Worm (Caenorhabditis elegans) whole organism, young adult: Measurements from ENCODE around the gene fbxa-13.

Experiments
- F33H1.4 ChIP-seq: fragments of 200-800 bp; sonication (Bioruptor generic); IDR thresholded peaks from 2 replicates; pipeline ENCODE4 v1.3.6; 2022; ENCODE audit warnings: missing genetic modification reagents, missing genetic modification characterization, missing compliant biosample characterization
- K11D2.4 ChIP-seq: fragments of 200-800 bp; sonication (Bioruptor generic); IDR thresholded peaks from 2 replicates; pipeline ENCODE4 v1.3.6; 2022; ENCODE audit warnings: missing genetic modification reagents, missing genetic modification characterization, missing compliant biosample characterization
- K12H6.12 ChIP-seq: fragments of 200-800 bp; sonication (Bioruptor generic); optimal IDR thresholded peaks from 2 replicates; lab custom pipeline; 2018; ENCODE audit warnings: mild to moderate bottlenecking, missing genetic modification characterization, missing compliant biosample characterization
- T07F8.4 ChIP-seq: sonication (generic microtip); optimal IDR thresholded peaks from 2 replicates; lab custom pipeline; 2016; ENCODE audit warnings: mild to moderate bottlenecking, missing genetic modification characterization, moderate library complexity, missing compliant biosample characterization
- ZK185.1 ChIP-seq: sonication (generic microtip); optimal IDR thresholded peaks from 2 replicates; lab custom pipeline; 2016; ENCODE audit warnings: mild to moderate bottlenecking, missing genetic modification characterization, missing compliant biosample characterization; ENCODE audit not compliant: poor library complexity, severe bottlenecking
- akir-1 ChIP-seq: fragments of 200-800 bp; sonication (Bioruptor generic); optimal IDR thresholded peaks from 2 replicates; lab custom pipeline; 2018; ENCODE audit warnings: mild to moderate bottlenecking, missing genetic modification characterization, moderate library complexity, missing compliant biosample characterization
- ama-1 ChIP-seq, 3 experiments: fragments of 150-350 bp in 1 of 3; sonication (generic microtip) in 2 of 3; optimal IDR thresholded peaks; 2 replicates each; lab custom pipeline; 2014 to 2018; ENCODE audit warnings: missing biosample characterization in 2 of 3, missing genetic modification characterization in 2 of 3, missing genetic modification reagents in 2 of 3
- aptf-3 ChIP-seq: fragments of 200-800 bp; sonication (Bioruptor generic); IDR thresholded peaks from 2 replicates; pipeline ENCODE4 v1.3.6; 2022; ENCODE audit warnings: missing genetic modification characterization, missing compliant biosample characterization
- athp-1 ChIP-seq: sonication (generic microtip); optimal IDR thresholded peaks from 2 replicates; lab custom pipeline; 2017; ENCODE audit warnings: mild to moderate bottlenecking, missing genetic modification characterization, missing compliant biosample characterization
- bed-2 ChIP-seq: fragments of 200-800 bp; sonication (Bioruptor generic); IDR thresholded peaks from 2 replicates; pipeline ENCODE4 v1.3.6; 2022; ENCODE audit warnings: missing genetic modification reagents, missing genetic modification characterization, missing compliant biosample characterization
- ccch-3 ChIP-seq: fragments of 200-800 bp; sonication (Bioruptor generic); optimal IDR thresholded peaks from 2 replicates; lab custom pipeline; 2018; ENCODE audit warnings: mild to moderate bottlenecking, missing genetic modification characterization, missing compliant biosample characterization
- cebp-1 ChIP-seq, 2 experiments: fragments of 200-800 bp in 1 of 2; sonication (Bioruptor generic) in 1 of 2; sonication (generic microtip) in 1 of 2; IDR thresholded peaks in 1 of 2; optimal IDR thresholded peaks in 1 of 2; 2 replicates each; pipeline versions ENCODE4 v1.3.6 to Lab custom; 2017 to 2022; ENCODE audit warnings: missing compliant biosample characterization in 2 of 2, missing genetic modification characterization in 2 of 2, mild to moderate bottlenecking in 1 of 2, missing genetic modification reagents in 1 of 2, moderate library complexity in 1 of 2
- dpl-1 ChIP-seq: fragments of 150-350 bp; optimal IDR thresholded peaks from 2 replicates; lab custom pipeline; 2014; ENCODE audit warnings: missing biosample characterization, missing genetic modification reagents, missing genetic modification characterization
- efl-1 ChIP-seq: fragments of 150-350 bp; optimal IDR thresholded peaks from 2 replicates; lab custom pipeline; 2014; ENCODE audit warnings: missing biosample characterization, missing genetic modification reagents, missing genetic modification characterization
- fkh-3 ChIP-seq: sonication (generic microtip); optimal IDR thresholded peaks from 2 replicates; lab custom pipeline; 2016; ENCODE audit warnings: mild to moderate bottlenecking, missing genetic modification characterization, missing compliant biosample characterization
- hmg-1.2 ChIP-seq: fragments of 200-800 bp; sonication (Bioruptor generic); IDR thresholded peaks from 2 replicates; pipeline ENCODE4 v1.3.6; 2022; ENCODE audit warnings: missing genetic modification reagents, missing genetic modification characterization, missing compliant biosample characterization
- hmg-20 ChIP-seq: fragments of 200-800 bp; sonication (Bioruptor generic); IDR thresholded peaks from 2 replicates; pipeline ENCODE4 v1.3.6; 2022; ENCODE audit warnings: missing genetic modification reagents, missing genetic modification characterization, missing compliant biosample characterization
- hrde-1 ChIP-seq: sonication (generic microtip); optimal IDR thresholded peaks from 2 replicates; lab custom pipeline; 2016; ENCODE audit warnings: missing genetic modification characterization, mild to moderate bottlenecking, missing compliant biosample characterization, moderate library complexity, missing genotype, missing genetic modification reagents, borderline replicate concordance
- lir-1 ChIP-seq: fragments of 200-800 bp; sonication (Bioruptor generic); conservative IDR thresholded peaks from 2 replicates; pipeline ENCODE4 v1.3.6; 2022; ENCODE audit warnings: missing genetic modification reagents, missing genetic modification characterization, missing compliant biosample characterization
- mes-4 ChIP-seq: sonication (generic microtip); optimal IDR thresholded peaks from 2 replicates; lab custom pipeline; 2016; ENCODE audit warnings: missing genotype, missing genetic modification characterization, missing compliant biosample characterization
- nfya-1 ChIP-seq: sonication (generic microtip); optimal IDR thresholded peaks from 2 replicates; lab custom pipeline; 2017; ENCODE audit warnings: antibody characterized with exemption, missing compliant biosample characterization, missing genetic modification characterization, borderline replicate concordance; ENCODE audit not compliant: insufficient read depth
- nfyb-1 ChIP-seq: fragments of 200-800 bp; sonication (Bioruptor generic); IDR thresholded peaks from 2 replicates; pipeline ENCODE4 v1.3.6; 2022; ENCODE audit warnings: missing genetic modification reagents, missing genetic modification characterization, missing compliant biosample characterization
- pbrm-1 ChIP-seq: fragments of 200-800 bp; sonication (Bioruptor generic); IDR thresholded peaks from 2 replicates; pipeline ENCODE4 v1.3.6; 2022; ENCODE audit warnings: missing genetic modification reagents, missing genetic modification characterization, missing compliant biosample characterization
- xnd-1 ChIP-seq: sonication (generic microtip); optimal IDR thresholded peaks from 2 replicates; lab custom pipeline; 2016; ENCODE audit warnings: missing genotype, missing genetic modification reagents, missing genetic modification characterization, missing compliant biosample characterization
- ztf-22 ChIP-seq: fragments of 200-800 bp; sonication (Bioruptor generic); optimal IDR thresholded peaks from 2 replicates; lab custom pipeline; 2018; ENCODE audit warnings: mild to moderate bottlenecking, missing genetic modification characterization, moderate library complexity, missing compliant biosample characterization
- ztf-28 ChIP-seq: fragments of 200-800 bp; sonication (Bioruptor generic); IDR thresholded peaks from 2 replicates; pipeline ENCODE4 v1.3.6; 2022; ENCODE audit warnings: missing genetic modification reagents, missing genetic modification characterization, missing compliant biosample characterization

Gene fbxa-13

DNA sequence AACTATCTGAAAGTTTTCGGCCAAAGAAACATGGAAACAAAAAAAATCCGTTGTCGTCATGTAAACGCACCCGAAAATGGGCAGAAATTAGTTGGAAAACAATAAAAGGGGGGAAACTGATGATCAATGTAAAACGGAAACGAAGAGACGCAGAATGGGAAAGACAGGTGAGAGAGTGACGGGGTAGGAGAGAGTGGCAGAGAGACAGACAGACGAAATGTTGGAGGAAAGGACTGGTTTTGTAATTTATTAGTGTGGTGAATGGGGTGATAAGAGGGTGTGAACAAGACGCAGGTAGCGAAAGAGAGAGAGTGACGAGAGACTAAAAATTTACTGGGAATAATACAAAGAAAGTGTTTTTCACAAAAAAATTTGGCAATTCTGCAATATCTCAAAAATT lies 24.7 kb downstream of the fbxa-13 start (continued):
- TF ChIP-seq lir-1 (GFP tag; lab: Robert Waterston, UW) (peak; percentile 33; the same call in 1 of the 2 replicates), mes-4 (no peak)

DNA sequence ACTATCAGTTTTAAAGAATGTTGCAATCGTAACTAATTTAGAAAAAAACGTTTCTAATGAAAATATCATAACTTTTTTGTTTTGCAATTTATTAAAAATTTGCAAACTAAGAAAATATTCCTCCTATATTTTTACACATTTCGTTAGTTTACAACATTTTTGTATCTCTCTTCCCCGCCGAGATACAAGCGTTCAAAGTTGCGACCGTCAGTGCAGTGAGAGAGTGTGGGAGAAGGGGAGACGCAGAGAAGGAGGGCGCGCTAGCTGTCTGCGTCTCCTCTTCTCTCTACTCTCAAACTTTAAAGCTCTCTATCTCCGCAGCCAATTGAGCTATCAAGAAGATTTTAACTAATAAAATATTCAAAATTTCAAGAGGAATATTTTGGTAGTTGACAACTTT lies 25.3 kb downstream of the fbxa-13 start:
- TF ChIP-seq athp-1 (tag; lab: Kevin White, UChicago) = no peak
- no peak for TF ChIP-seq cebp-1 (GFP tag; IDR thresholded peaks at IDR 0.05; lab: Robert Waterston, UW)
- no peak for TF ChIP-seq cebp-1 (tag; optimal IDR thresholded peaks at IDR 0.05; lab: Kevin White, UChicago)
- peak; percentile 77 for TF ChIP-seq hmg-1.2

DNA sequence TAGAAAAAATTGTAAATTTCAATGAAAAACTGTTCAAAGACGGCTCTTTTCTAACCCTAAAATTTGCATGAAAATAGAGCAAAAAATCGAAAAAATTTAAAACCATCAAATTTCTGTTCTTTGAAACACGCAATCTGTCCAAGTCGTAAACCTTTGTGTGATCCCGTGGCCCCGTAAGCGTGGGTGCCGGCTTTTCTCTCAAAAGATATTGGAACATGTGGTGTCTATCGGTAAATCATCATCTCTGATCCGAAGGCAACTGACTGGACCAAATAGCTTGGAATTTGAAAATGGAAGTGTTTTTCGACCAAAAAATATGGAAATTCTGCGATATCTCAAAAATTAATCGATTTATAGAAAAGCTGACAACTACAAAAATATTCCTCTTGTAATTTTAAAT lies 27.0 kb downstream of the fbxa-13 start:
- TF ChIP-seq dpl-1 (GFP tag; lab: Kevin White, UChicago) (no peak), ccch-3 (GFP tag; lab: Kevin White, UChicago) (no peak), ztf-28 (GFP tag; lab: Robert Waterston, UW) (no peak), ama-1 (optimal IDR thresholded peaks at IDR 0.05; lab: Kevin White, UChicago) (no peak), ama-1 (GFP tag; optimal IDR thresholded peaks at IDR 0.05; lab: Kevin White, UChicago) (no peak), hrde-1 (tag; lab: Kevin White, UChicago) (no peak), F33H1.4 (GFP tag; lab: Robert Waterston, UW) (no peak), nfyb-1 (GFP tag; lab: Robert Waterston, UW) (no peak), nfya-1 (tag; lab: Kevin White, UChicago) (no peak), akir-1 (GFP tag; lab: Kevin White, UChicago) (no peak)

DNA sequence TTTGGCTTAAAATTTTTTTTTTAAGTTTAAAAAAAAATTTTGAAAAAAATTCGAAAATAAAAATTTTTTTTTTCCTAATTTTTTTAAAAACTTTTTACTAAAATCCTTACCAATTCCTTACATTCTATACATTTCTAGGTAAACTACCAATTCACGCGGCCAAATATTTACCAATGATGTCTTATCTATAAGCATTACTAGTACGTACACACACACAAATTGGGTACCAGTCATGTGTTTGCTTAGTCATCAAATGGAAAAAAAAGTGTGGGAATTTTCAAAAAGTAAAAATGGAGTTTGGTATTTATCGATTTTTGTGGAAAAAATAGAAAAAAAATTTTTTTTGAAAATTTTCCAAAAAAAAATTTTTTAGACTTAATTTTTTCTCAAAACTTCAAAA lies 29.1 kb downstream of the fbxa-13 start, which contains the start of gene Y22D7AR.6:
TSS of gene Y22D7AR.6 (minus strand) at position 134 of the 400 bp plus-strand sequence.
- TF ChIP-seq T07F8.4 (tag; lab: Kevin White, UChicago) = no peak
- no peak for TF ChIP-seq hmg-20 (GFP tag; lab: Robert Waterston, UW)
- no peak for TF ChIP-seq pbrm-1
- TF ChIP-seq ztf-22 (GFP tag; lab: Kevin White, UChicago) = no peak
- TF ChIP-seq bed-2 (GFP tag; lab: Robert Waterston, UW) = no peak
- TF ChIP-seq efl-1 = no peak
- no peak for TF ChIP-seq K12H6.12
- no peak for TF ChIP-seq dpl-1 (GFP tag; lab: Kevin White, UChicago)
- no peak for TF ChIP-seq K11D2.4
- no peak for TF ChIP-seq mes-4
- TF ChIP-seq xnd-1 (tag; lab: Kevin White, UChicago) = no peak
- TF ChIP-seq ZK185.1 (tag; lab: Kevin White, UChicago) = no peak
- no peak for TF ChIP-seq F33H1.4 (GFP tag; lab: Robert Waterston, UW)
- no peak for TF ChIP-seq ztf-28 (GFP tag; lab: Robert Waterston, UW)

DNA sequence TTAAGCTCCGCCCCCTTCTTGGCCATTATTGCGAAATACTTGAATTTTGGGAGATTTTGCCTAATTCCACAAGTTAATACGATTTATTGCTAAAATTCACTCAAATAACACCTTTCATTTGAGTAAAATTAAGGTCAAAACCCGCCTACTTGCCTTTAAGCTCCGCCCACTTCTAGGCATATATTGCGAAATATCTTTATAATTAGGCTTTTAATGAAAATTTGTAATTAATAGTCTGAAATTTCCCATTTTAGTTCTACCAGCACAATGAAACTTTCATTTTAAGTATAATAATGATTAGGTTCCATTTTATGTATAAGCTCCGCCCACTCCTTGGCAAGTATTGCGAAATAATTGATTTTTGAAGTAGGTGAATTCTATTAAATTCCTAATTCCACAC lies 30.9 kb downstream of the fbxa-13 start:
- TF ChIP-seq cebp-1 (GFP tag; IDR thresholded peaks at IDR 0.05; lab: Robert Waterston, UW) (no peak; the same call in 1 of the 2 replicates), cebp-1 (tag; optimal IDR thresholded peaks at IDR 0.05; lab: Kevin White, UChicago) (peak; percentile 93), hmg-20 (GFP tag; lab: Robert Waterston, UW) (no peak)

DNA sequence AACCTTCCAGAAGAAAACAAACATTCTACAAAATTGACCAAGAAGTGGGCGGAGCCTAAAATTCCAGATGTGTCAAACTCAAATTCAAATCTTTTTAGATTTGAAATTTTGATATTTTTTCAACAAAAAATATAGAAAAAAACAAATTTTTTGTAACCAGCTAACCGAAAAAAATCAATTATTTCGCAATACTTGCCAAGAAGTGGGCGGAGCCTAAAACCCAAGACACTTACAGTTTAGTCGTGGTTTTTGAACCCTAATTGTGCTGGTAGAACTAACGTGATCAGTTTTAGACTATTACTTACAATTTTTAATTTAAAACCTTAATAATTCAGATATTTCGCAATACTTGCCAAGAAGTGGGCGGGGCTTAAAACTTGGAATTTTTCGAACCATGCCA lies 32.4 kb downstream of the fbxa-13 start:
- TF ChIP-seq aptf-3 (GFP tag; lab: Robert Waterston, UW) (no peak), athp-1 (tag; lab: Kevin White, UChicago) (no peak), fkh-3 (tag; lab: Kevin White, UChicago) (no peak), cebp-1 (GFP tag; IDR thresholded peaks at IDR 0.05; lab: Robert Waterston, UW) (peak; percentile 34; the same call in 1 of the 2 replicates), cebp-1 (tag; optimal IDR thresholded peaks at IDR 0.05; lab: Kevin White, UChicago) (peak; percentile 91), lir-1 (GFP tag; lab: Robert Waterston, UW) (no peak)
- TF ChIP-seq, all 124 proteins: peak for 1
